Worm (Caenorhabditis elegans) whole organism, L3 larva: Measurements from ENCODE around the gene bcl-7.

Source experiments
- R02D3.7 ChIP-seq: fragments of 150-350 bp; optimal IDR thresholded peaks from 2 replicates; lab custom pipeline; 2014; ENCODE audit warnings: missing biosample characterization, missing genetic modification characterization
- ama-1 ChIP-seq: fragments of 150-350 bp; optimal IDR thresholded peaks from 2 replicates; lab custom pipeline; 2018
- fos-1 ChIP-seq: fragments of 150-350 bp; optimal IDR thresholded peaks from 2 replicates; lab custom pipeline; 2014; ENCODE audit warnings: missing biosample characterization, missing genetic modification characterization
- skn-1 ChIP-seq: fragments of 150-350 bp; optimal IDR thresholded peaks from 2 replicates; lab custom pipeline; 2014; ENCODE audit warnings: missing biosample characterization, missing genetic modification characterization
- snpc-4 ChIP-seq: fragments of 150-350 bp; optimal IDR thresholded peaks from 2 replicates; lab custom pipeline; 2014; ENCODE audit warnings: missing biosample characterization, missing genetic modification characterization
- ztf-11 ChIP-seq: fragments of 150-350 bp; optimal IDR thresholded peaks from 2 replicates; lab custom pipeline; 2014; ENCODE audit warnings: missing biosample characterization, missing genetic modification characterization

DNA sequence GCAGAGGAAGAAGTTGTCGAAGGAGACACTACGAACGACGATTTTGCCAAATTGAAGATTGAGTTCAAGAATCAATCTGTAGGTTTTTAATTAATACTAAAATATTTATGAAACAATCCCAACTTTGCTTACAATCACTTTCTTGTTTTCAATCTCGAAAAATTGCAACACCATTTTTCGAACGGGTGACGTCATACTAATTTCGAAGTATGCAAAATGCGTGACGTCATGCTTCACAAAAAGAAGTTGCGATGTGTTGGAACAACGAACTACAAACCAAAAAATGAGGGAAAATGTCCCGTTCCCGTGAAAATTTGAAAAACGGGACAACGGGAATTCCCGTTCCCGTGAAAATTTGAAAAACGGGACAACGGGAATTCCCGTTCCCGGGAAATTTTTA, 41.8 kb downstream of the bcl-7 start:
- TF ChIP-seq snpc-4 (tag; lab: Kevin White, UChicago) (no peak), R02D3.7 (tag; lab: Kevin White, UChicago) (no peak), fos-1 (no peak), ztf-11 (tag; lab: Kevin White, UChicago) (no peak), skn-1 (tag; lab: Kevin White, UChicago) (no peak), ama-1 (lab: Kevin White, UChicago) (no peak)
